Fruit fly (Drosophila melanogaster) whole organism, embryonic: Measurements from ENCODE around the gene soti.

ENCODE experiments used
- Adf1 ChIP-seq: fragments of 200-800 bp; sonication (Bioruptor generic); IDR thresholded peaks from 2 replicates; pipeline ENCODE4 v1.3.6; 2022; ENCODE audit warnings: missing biosample characterization, missing genetic modification characterization
- B-H1 ChIP-seq: fragments of 200-800 bp; sonication (Bioruptor generic); IDR thresholded peaks from 3 replicates; pipeline ENCODE4 v1.3.6; 2022; ENCODE audit warnings: missing biosample characterization, missing genetic modification characterization
- Blimp-1 ChIP-seq: fragments of 200-800 bp; sonication (Bioruptor generic); optimal IDR thresholded peaks from 3 replicates; lab custom pipeline; 2018; ENCODE audit warnings: missing biosample characterization, missing genetic modification characterization, mild to moderate bottlenecking, moderate library complexity, missing genetic modification reagents
- CG10321 ChIP-seq: fragments of 200-800 bp; sonication (Bioruptor generic); IDR thresholded peaks from 2 replicates; pipeline ENCODE4 v1.3.6; 2022; ENCODE audit warnings: missing biosample characterization, missing genetic modification characterization
- CG11504 ChIP-seq: fragments of 200-800 bp; sonication (Bioruptor generic); optimal IDR thresholded peaks from 3 replicates; lab custom pipeline; 2019; ENCODE audit warnings: missing biosample characterization, mild to moderate bottlenecking, missing genetic modification characterization, moderate library complexity
- CG12155 ChIP-seq: fragments of 200-800 bp; sonication (Bioruptor generic); optimal IDR thresholded peaks from 3 replicates; lab custom pipeline; 2016; ENCODE audit warnings: missing biosample characterization, missing genetic modification characterization
- CG12942 ChIP-seq: fragments of 200-800 bp; sonication (Bioruptor generic); optimal IDR thresholded peaks from 3 replicates; lab custom pipeline; 2016; ENCODE audit warnings: missing biosample characterization, missing genetic modification characterization
- CG16813 ChIP-seq: fragments of 200-800 bp; sonication (Bioruptor generic); IDR thresholded peaks from 3 replicates; pipeline ENCODE4 v1.3.6; 2022; ENCODE audit warnings: missing biosample characterization, missing genetic modification characterization; ENCODE audit not compliant: partially characterized antibody
- CG31388 ChIP-seq: fragments of 200-800 bp; sonication (Bioruptor generic); optimal IDR thresholded peaks from 2 replicates; lab custom pipeline; 2016; ENCODE audit warnings: missing biosample characterization, missing genetic modification characterization
- CG33557 ChIP-seq: fragments of 200-800 bp; sonication (Bioruptor generic); optimal IDR thresholded peaks from 2 replicates; lab custom pipeline; 2019; ENCODE audit warnings: missing biosample characterization, mild to moderate bottlenecking, missing genetic modification characterization, moderate library complexity
- CG4617 ChIP-seq: fragments of 200-800 bp; sonication (Bioruptor generic); optimal IDR thresholded peaks from 3 replicates; lab custom pipeline; 2016; ENCODE audit warnings: missing biosample characterization, missing genetic modification characterization, borderline replicate concordance
- CG6254 ChIP-seq: fragments of 200-800 bp; sonication (Bioruptor generic); optimal IDR thresholded peaks from 3 replicates; lab custom pipeline; 2017; ENCODE audit warnings: mild to moderate bottlenecking, missing biosample characterization, missing genetic modification reagents, missing genetic modification characterization
- CG6272 ChIP-seq: fragments of 200-800 bp; sonication (Bioruptor generic); IDR thresholded peaks from 2 replicates; pipeline ENCODE4 v1.3.6; 2022; ENCODE audit warnings: missing biosample characterization, missing genetic modification characterization
- CG6791 ChIP-seq: fragments of 200-800 bp; sonication (Bioruptor generic); IDR thresholded peaks from 3 replicates; pipeline ENCODE4 v1.3.6; 2022; ENCODE audit warnings: missing biosample characterization, missing genetic modification characterization; ENCODE audit not compliant: partially characterized antibody
- CG7357 ChIP-seq: fragments of 200-800 bp; sonication (Bioruptor generic); IDR thresholded peaks from 3 replicates; pipeline ENCODE4 v1.3.6; 2022; ENCODE audit warnings: missing biosample characterization, missing genetic modification characterization
- CG8944 ChIP-seq: fragments of 200-800 bp; sonication (Bioruptor generic); optimal IDR thresholded peaks from 3 replicates; lab custom pipeline; 2016; ENCODE audit warnings: missing biosample characterization, missing genetic modification characterization
- Deaf1 ChIP-seq: fragments of 200-800 bp; optimal IDR thresholded peaks from 3 replicates; lab custom pipeline; 2019; ENCODE audit warnings: missing biosample characterization, mild to moderate bottlenecking, missing genetic modification characterization, moderate library complexity
- Elba2 ChIP-seq: fragments of 200-800 bp; sonication (Bioruptor generic); optimal IDR thresholded peaks from 3 replicates; lab custom pipeline; 2016; ENCODE audit warnings: missing biosample characterization, missing genetic modification characterization
- HmgZ ChIP-seq: fragments of 200-800 bp; sonication (Bioruptor generic); optimal IDR thresholded peaks from 2 replicates; lab custom pipeline; 2018; ENCODE audit warnings: missing biosample characterization, mild to moderate bottlenecking, missing genetic modification characterization
- Hr51 ChIP-seq, 2 experiments: fragments of 200-800 bp; sonication (Bioruptor generic); optimal IDR thresholded peaks; 2 replicates in 1 of 2; 3 replicates in 1 of 2; lab custom pipeline; 2016 to 2018; ENCODE audit warnings: missing biosample characterization in 2 of 2, missing genetic modification characterization in 2 of 2, mild to moderate bottlenecking in 1 of 2, moderate library complexity in 1 of 2
- MBD-R2 ChIP-seq: fragments of 200-800 bp; sonication (Bioruptor generic); IDR thresholded peaks from 2 replicates; pipeline ENCODE4 v1.3.6; 2022; ENCODE audit warnings: missing biosample characterization, missing genetic modification characterization
- Mad ChIP-seq: fragments of 200-800 bp; sonication (Bioruptor generic); optimal IDR thresholded peaks from 2 replicates; lab custom pipeline; 2016; ENCODE audit warnings: missing biosample characterization, missing genetic modification characterization
- Med ChIP-seq: fragments of 200-800 bp; sonication (Bioruptor generic); peaks from one replicate; lab custom pipeline; 2016; ENCODE audit warnings: missing biosample characterization, missing genetic modification characterization, mild to moderate bottlenecking, inconsistent platforms, moderate library complexity
- Nf-YA ChIP-seq: fragments of 200-800 bp; sonication (Bioruptor generic); IDR thresholded peaks from 2 replicates; pipeline ENCODE4 v1.3.6; 2022; ENCODE audit warnings: missing biosample characterization, missing genetic modification characterization
- Nf-YB ChIP-seq: fragments of 200-800 bp; sonication (Bioruptor generic); optimal IDR thresholded peaks from 3 replicates; lab custom pipeline; 2019; ENCODE audit warnings: missing biosample characterization, mild to moderate bottlenecking, missing genetic modification characterization, moderate library complexity
- Nf-YC ChIP-seq: fragments of 200-800 bp; optimal IDR thresholded peaks from 3 replicates; lab custom pipeline; 2019; ENCODE audit warnings: missing biosample characterization, mild to moderate bottlenecking, missing genetic modification characterization, moderate library complexity
- Optix ChIP-seq: fragments of 200-800 bp; sonication (Bioruptor generic); IDR thresholded peaks from 3 replicates; pipeline ENCODE4 v1.3.6; 2022; ENCODE audit warnings: missing biosample characterization, missing genetic modification characterization
- Sox100B ChIP-seq: fragments of 200-800 bp; sonication (Bioruptor generic); optimal IDR thresholded peaks from 3 replicates; lab custom pipeline; 2018; ENCODE audit warnings: missing biosample characterization, mild to moderate bottlenecking, missing genetic modification characterization
- Usf ChIP-seq: fragments of 200-800 bp; sonication (Bioruptor generic); optimal IDR thresholded peaks from 2 replicates; lab custom pipeline; 2017; ENCODE audit warnings: missing genotype, missing biosample characterization, missing genetic modification characterization
- ash1 ChIP-seq: fragments of 200-800 bp; sonication (Bioruptor generic); optimal IDR thresholded peaks from 2 replicates; lab custom pipeline; 2018; ENCODE audit warnings: missing biosample characterization, mild to moderate bottlenecking, missing genetic modification characterization
- caup ChIP-seq: fragments of 200-800 bp; sonication (Bioruptor generic); optimal IDR thresholded peaks from 3 replicates; lab custom pipeline; 2017; ENCODE audit warnings: missing biosample characterization, mild to moderate bottlenecking, missing genetic modification characterization, moderate library complexity; ENCODE audit not compliant: severe bottlenecking
- danr ChIP-seq: fragments of 200-800 bp; sonication (Bioruptor generic); IDR thresholded peaks from 2 replicates; pipeline ENCODE4 v1.3.6; 2022; ENCODE audit warnings: missing biosample characterization, missing genetic modification characterization
- dpn ChIP-seq, 2 experiments: fragments of 200-800 bp; sonication (Bioruptor generic); optimal IDR thresholded peaks; 3 replicates each; lab custom pipeline; 2016; ENCODE audit warnings: missing biosample characterization in 2 of 2, missing genetic modification characterization in 2 of 2
- dysf ChIP-seq: fragments of 200-800 bp; sonication (Bioruptor generic); IDR thresholded peaks from 3 replicates; pipeline ENCODE4 v1.3.6; 2022; ENCODE audit warnings: missing biosample characterization, missing genetic modification characterization
- ems ChIP-seq: fragments of 200-800 bp; sonication (Bioruptor generic); optimal IDR thresholded peaks from 3 replicates; lab custom pipeline; 2016; ENCODE audit warnings: missing biosample characterization, missing genetic modification characterization
- exex ChIP-seq: fragments of 200-800 bp; sonication (Bioruptor generic); optimal IDR thresholded peaks from 4 replicates; lab custom pipeline; 2018; ENCODE audit warnings: missing biosample characterization, mild to moderate bottlenecking, missing genetic modification characterization, moderate library complexity
- eyg ChIP-seq: fragments of 200-800 bp; sonication (Bioruptor generic); optimal IDR thresholded peaks from 3 replicates; lab custom pipeline; 2016; ENCODE audit warnings: missing biosample characterization, missing genetic modification characterization
- gro ChIP-seq: fragments of 200-800 bp; sonication (Bioruptor generic); optimal IDR thresholded peaks from 2 replicates; lab custom pipeline; 2016; ENCODE audit warnings: missing biosample characterization, missing genetic modification characterization
- gsb-n ChIP-seq: fragments of 200-800 bp; sonication (Bioruptor generic); optimal IDR thresholded peaks from 3 replicates; lab custom pipeline; 2018; ENCODE audit warnings: missing biosample characterization, mild to moderate bottlenecking, missing genetic modification characterization
- gt ChIP-seq: fragments of 200-800 bp; sonication (Bioruptor generic); IDR thresholded peaks from 2 replicates; pipeline ENCODE4 v1.3.6; 2022; ENCODE audit warnings: missing biosample characterization, missing genetic modification characterization
- kni ChIP-seq: fragments of 200-800 bp; sonication (Bioruptor generic); optimal IDR thresholded peaks from 3 replicates; lab custom pipeline; 2017; ENCODE audit warnings: mild to moderate bottlenecking, missing biosample characterization, missing genetic modification reagents, missing genetic modification characterization
- maf-S ChIP-seq: fragments of 200-800 bp; sonication (Bioruptor generic); optimal IDR thresholded peaks from 2 replicates; lab custom pipeline; 2016; ENCODE audit warnings: missing biosample characterization, missing genetic modification characterization
- nau ChIP-seq: fragments of 200-800 bp; sonication (Bioruptor generic); optimal IDR thresholded peaks from 3 replicates; lab custom pipeline; 2017; ENCODE audit warnings: missing biosample characterization, mild to moderate bottlenecking, missing genetic modification characterization, missing genetic modification reagents
- nerfin-1 ChIP-seq: fragments of 200-800 bp; sonication (Bioruptor generic); optimal IDR thresholded peaks from 3 replicates; lab custom pipeline; 2019; ENCODE audit warnings: missing biosample characterization, mild to moderate bottlenecking, missing genetic modification characterization, moderate library complexity
- odd ChIP-seq: fragments of 200-800 bp; sonication (Bioruptor generic); optimal IDR thresholded peaks from 2 replicates; lab custom pipeline; 2017; ENCODE audit warnings: missing biosample characterization, mild to moderate bottlenecking, missing genetic modification characterization
- pan ChIP-seq, 4 experiments: fragments of >200 bp in 3 of 4; fragments of 200-800 bp in 1 of 4; sonication (Bioruptor generic) in 1 of 4; optimal IDR thresholded peaks in 3 of 4; IDR thresholded peaks in 1 of 4; 2 replicates each; pipeline versions ENCODE4 v1.3.6 to Lab custom; 2017 to 2022; ENCODE audit warnings: missing biosample characterization in 2 of 4, missing genetic modification characterization in 2 of 4, mixed read lengths in 1 of 4
- pros ChIP-seq: fragments of 200-800 bp; sonication (Bioruptor generic); optimal IDR thresholded peaks from 3 replicates; lab custom pipeline; 2019; ENCODE audit warnings: missing biosample characterization, mild to moderate bottlenecking, missing genetic modification characterization, moderate library complexity
- salm ChIP-seq: fragments of 200-800 bp; sonication (Bioruptor generic); optimal IDR thresholded peaks from 2 replicates; lab custom pipeline; 2018; ENCODE audit warnings: missing biosample characterization, mild to moderate bottlenecking, missing genetic modification characterization
- so ChIP-seq: fragments of 200-800 bp; sonication (Bioruptor generic); IDR thresholded peaks from 3 replicates; pipeline ENCODE4 v1.3.6; 2022; ENCODE audit warnings: missing biosample characterization, missing genetic modification characterization
- sr ChIP-seq: fragments of 200-800 bp; sonication (Bioruptor generic); IDR thresholded peaks from 3 replicates; pipeline ENCODE4 v1.3.6; 2022; ENCODE audit warnings: missing biosample characterization, missing genetic modification characterization
- z ChIP-seq: fragments of 200-800 bp; sonication (Bioruptor generic); IDR thresholded peaks from 3 replicates; pipeline ENCODE4 v1.3.6; 2022; ENCODE audit warnings: missing biosample characterization, missing genetic modification characterization

The soti gene

DNA sequence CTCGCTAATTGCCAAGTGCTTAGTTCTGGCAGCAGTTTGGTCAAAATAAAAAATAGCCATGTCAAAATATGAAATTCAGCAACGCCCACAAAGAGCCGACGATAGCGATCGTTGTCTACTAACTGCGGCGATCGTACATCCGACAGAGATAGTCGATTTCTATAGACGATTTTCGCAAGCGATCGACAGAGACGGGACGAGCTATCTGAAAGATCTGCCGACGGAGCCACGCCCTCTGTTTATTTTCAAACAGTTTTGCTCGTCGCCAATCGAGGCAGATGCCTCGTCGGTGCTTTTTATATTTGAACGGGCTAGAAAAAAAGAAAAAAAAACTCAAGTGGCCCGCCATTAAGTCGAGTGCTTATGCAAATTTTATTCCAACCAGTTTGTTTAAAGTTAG lies 46.0 kb downstream of the soti start:
- TF ChIP-seq z (GFP tag; lab: Robert Waterston, UW) (peak; percentile 51; the same call in 1 of the 3 replicates), danr (no peak), exex (no peak), Hr51 (GFP tag; optimal IDR thresholded peaks at IDR 0.05; lab: Kevin White, UChicago) (no peak), dpn (GFP tag; optimal IDR thresholded peaks at IDR 0.05; lab: Kevin White, UChicago) (no peak), gro (GFP tag; lab: Kevin White, UChicago) (no peak), Sox100B (GFP tag; lab: Kevin White, UChicago) (no peak), Med (GFP tag; lab: Kevin White, UChicago) (peak; percentile 63), kni (no peak), Usf (GFP tag; lab: Kevin White, UChicago) (no peak), HmgZ (tag; lab: Kevin White, UChicago) (no peak), ash1 (GFP tag; lab: Kevin White, UChicago) (no peak), caup (GFP tag; lab: Kevin White, UChicago) (no peak), sr (GFP tag; lab: Robert Waterston, UW) (0 out of 3 replicates have a peak, but pooled peaks have one; percentile 48), Mad (GFP tag; lab: Kevin White, UChicago) (no peak), eyg (GFP tag; lab: Kevin White, UChicago) (no peak), odd (GFP tag; lab: Kevin White, UChicago) (no peak), gsb-n (tag; lab: Kevin White, UChicago) (no peak), CG12155 (no peak), CG8944 (no peak), ems (GFP tag; lab: Kevin White, UChicago) (no peak), CG6272 (GFP tag; lab: Robert Waterston, UW) (no peak), Nf-YA (no peak), Nf-YB (GFP tag; lab: Kevin White, UChicago) (peak; percentile 81), salm (tag; lab: Kevin White, UChicago) (no peak), nau (no peak), CG33557 (GFP tag; lab: Kevin White, UChicago) (no peak), CG6791 (GFP tag; lab: Robert Waterston, UW) (no peak), pros (GFP tag; lab: Kevin White, UChicago) (no peak), maf-S (GFP tag; lab: Kevin White, UChicago) (no peak), CG31388 (GFP tag; lab: Kevin White, UChicago) (no peak), gt (GFP tag; lab: Robert Waterston, UW) (no peak), CG7357 (GFP tag; lab: Robert Waterston, UW) (no peak), CG6254 (GFP tag; lab: Kevin White, UChicago) (no peak), nerfin-1 (tag; lab: Kevin White, UChicago) (no peak), CG10321 (GFP tag; lab: Robert Waterston, UW) (peak; percentile 74), so (0 out of 3 replicates have a peak, but pooled peaks have one; percentile 19), CG4617 (GFP tag; lab: Kevin White, UChicago) (no peak), Blimp-1 (GFP tag; lab: Kevin White, UChicago) (no peak), B-H1 (GFP tag; lab: Robert Waterston, UW) (no peak), dysf (no peak), Optix (no peak), CG12942 (GFP tag; lab: Kevin White, UChicago) (no peak), MBD-R2 (GFP tag; lab: Robert Waterston, UW) (no peak), Elba2 (GFP tag; lab: Kevin White, UChicago) (no peak), pan (optimal IDR thresholded peaks at IDR 0.05; lab: Kevin White, UChicago) (no peak), pan (GFP tag; optimal IDR thresholded peaks at IDR 0.05 in 1 of 2, IDR thresholded peaks at IDR 0.05 in 1 of 2) (peak in 1 of 2 experiments; percentile 22), CG11504 (tag; lab: Kevin White, UChicago) (peak; percentile 2), Deaf1 (peak; percentile 81), CG16813 (no peak), Adf1 (GFP tag; lab: Robert Waterston, UW) (peak; percentile 57), Nf-YC (tag; lab: Kevin White, UChicago) (peak; percentile 93)
